Worm (Caenorhabditis elegans) whole organism, L4 larva: ENCODE data around the gene unc-64.

Source experiments
- D1046.2 ChIP-seq: fragments of 200-800 bp; sonication (Bioruptor generic); IDR thresholded peaks from 2 replicates; pipeline ENCODE4 v1.3.6; 2022; ENCODE audit warnings: missing genetic modification characterization, missing compliant biosample characterization
- aha-1 ChIP-seq: fragments of 150-350 bp; peaks from one replicate; lab custom pipeline; 2014; ENCODE audit warnings: missing biosample characterization, missing genetic modification characterization
- aly-2 ChIP-seq: sonication (generic microtip); optimal IDR thresholded peaks from 2 replicates; lab custom pipeline; 2018; ENCODE audit warnings: missing biosample characterization, missing genetic modification characterization
- ceh-44 ChIP-seq: fragments of 200-800 bp; sonication (Bioruptor generic); IDR thresholded peaks from 2 replicates; pipeline ENCODE4 v1.3.6; 2022; ENCODE audit warnings: missing genetic modification reagents, missing genetic modification characterization, missing compliant biosample characterization
- ceh-62 ChIP-seq: sonication (generic microtip); optimal IDR thresholded peaks from 2 replicates; lab custom pipeline; 2017; ENCODE audit warnings: missing biosample characterization, missing genetic modification characterization
- ceh-82 ChIP-seq: sonication (generic microtip); optimal IDR thresholded peaks from 2 replicates; lab custom pipeline; 2017; ENCODE audit warnings: missing biosample characterization, missing genetic modification characterization
- daf-12 ChIP-seq: fragments of 150-350 bp; optimal IDR thresholded peaks from 2 replicates; lab custom pipeline; 2014; ENCODE audit warnings: missing biosample characterization, missing genetic modification reagents, missing genetic modification characterization
- daf-19 ChIP-seq: fragments of 200-800 bp; sonication (Bioruptor generic); conservative IDR thresholded peaks from 2 replicates; pipeline ENCODE4 v1.3.6; 2022; ENCODE audit warnings: missing genetic modification characterization, missing compliant biosample characterization
- egl-27 ChIP-seq: sonication (generic microtip); optimal IDR thresholded peaks from 3 replicates; lab custom pipeline; 2017; ENCODE audit warnings: missing biosample characterization, missing genetic modification reagents, missing genetic modification characterization
- fos-1 ChIP-seq: fragments of 150-350 bp; optimal IDR thresholded peaks from 2 replicates; lab custom pipeline; 2014; ENCODE audit warnings: missing biosample characterization, missing genetic modification characterization
- madf-9 ChIP-seq: fragments of 200-800 bp; sonication (Bioruptor generic); conservative IDR thresholded peaks from 2 replicates; pipeline ENCODE4 v1.3.6; 2022; ENCODE audit warnings: missing genetic modification reagents, missing genetic modification characterization, missing compliant biosample characterization
- mdl-1 ChIP-seq, 2 experiments: fragments of 150-350 bp in 1 of 2; sonication (generic microtip) in 1 of 2; optimal IDR thresholded peaks; 2 replicates each; lab custom pipeline; 2014 to 2017; ENCODE audit warnings: missing biosample characterization in 2 of 2, missing genetic modification characterization in 2 of 2
- mep-1 ChIP-seq: fragments of 150-350 bp; sonication (generic microtip); optimal IDR thresholded peaks from 3 replicates; lab custom pipeline; 2014; ENCODE audit warnings: missing biosample characterization, missing genetic modification characterization
- nhr-10 ChIP-seq: fragments of 150-350 bp; optimal IDR thresholded peaks from 2 replicates; lab custom pipeline; 2014; ENCODE audit warnings: missing biosample characterization, missing genetic modification characterization
- nhr-76 ChIP-seq: fragments of 150-350 bp; optimal IDR thresholded peaks from 2 replicates; lab custom pipeline; 2014; ENCODE audit warnings: missing biosample characterization, missing genetic modification characterization
- pha-4 ChIP-seq, 2 experiments: fragments of 150-350 bp in 1 of 2; fragments of 200-800 bp in 1 of 2; sonication (Bioruptor generic) in 1 of 2; IDR thresholded peaks in 1 of 2; optimal IDR thresholded peaks in 1 of 2; 2 replicates each; pipeline versions ENCODE4 v1.3.6 to Lab custom; 2014 to 2022; ENCODE audit warnings: missing genetic modification characterization in 2 of 2, missing genetic modification reagents in 2 of 2, missing biosample characterization in 1 of 2, missing compliant biosample characterization in 1 of 2
- set-16 ChIP-seq: fragments of 200-800 bp; sonication (Bioruptor generic); IDR thresholded peaks from 2 replicates; pipeline ENCODE4 v1.3.6; 2022; ENCODE audit warnings: missing genetic modification reagents, missing genetic modification characterization, missing compliant biosample characterization
- snpc-1.2 ChIP-seq: fragments of 200-800 bp; sonication (Bioruptor generic); IDR thresholded peaks from 2 replicates; pipeline ENCODE4 v1.3.6; 2022; ENCODE audit warnings: missing genetic modification reagents, missing genetic modification characterization, missing compliant biosample characterization
- spr-3 ChIP-seq: fragments of 200-800 bp; sonication (Bioruptor generic); optimal IDR thresholded peaks from 2 replicates; lab custom pipeline; 2018; ENCODE audit warnings: mild to moderate bottlenecking, missing genetic modification characterization, missing compliant biosample characterization
- unc-62 ChIP-seq, 3 experiments: fragments of 150-350 bp in 1 of 3; sonication (generic microtip); optimal IDR thresholded peaks in 2 of 3; peaks in 1 of 3; 1 replicate in 1 of 3; 2 replicates in 2 of 3; lab custom pipeline; 2014 to 2017; ENCODE audit warnings: missing biosample characterization in 3 of 3, missing genetic modification characterization in 3 of 3, missing genetic modification reagents in 3 of 3, missing genotype in 1 of 3
- zag-1 ChIP-seq: fragments of 150-350 bp; optimal IDR thresholded peaks from 2 replicates; lab custom pipeline; 2014; ENCODE audit warnings: missing biosample characterization, missing genetic modification characterization
- zfp-3 ChIP-seq: fragments of 200-800 bp; sonication (Bioruptor generic); conservative IDR thresholded peaks from 2 replicates; pipeline ENCODE4 v1.3.6; 2022; ENCODE audit warnings: missing genetic modification reagents, missing genetic modification characterization, missing compliant biosample characterization

unc-64 gene

DNA sequence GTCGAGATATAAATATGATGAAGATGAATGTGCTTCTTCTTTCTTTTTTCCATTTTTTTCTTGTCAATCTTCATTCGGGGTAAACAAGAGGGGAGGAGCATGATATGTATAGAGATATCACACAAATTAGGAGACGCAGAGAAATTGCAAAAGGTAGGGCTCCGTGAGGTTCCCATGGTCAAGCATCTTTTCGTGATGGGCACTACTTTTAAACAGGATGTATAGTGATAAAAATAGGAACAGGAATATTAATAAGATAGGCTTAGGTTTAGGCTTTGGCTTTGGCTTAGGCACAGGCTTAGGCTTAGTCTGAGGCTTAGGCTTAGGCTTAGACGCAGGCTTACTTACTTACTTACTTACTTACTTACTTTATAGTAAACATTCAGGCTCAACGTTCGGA, 47.7 kb downstream of the unc-64 start, which contains the start of gene F53A2.1:
Gene F53A2.1, minus strand, starts transcription at position 101 of the 400 bp plus-strand sequence.
- no peak for TF ChIP-seq ceh-44 (GFP tag; lab: Robert Waterston, UW)
- TF ChIP-seq daf-12 = no peak
- no peak for TF ChIP-seq nhr-76 (tag; lab: Kevin White, UChicago)
- no peak for TF ChIP-seq nhr-10 (tag; lab: Kevin White, UChicago)
- no peak for TF ChIP-seq madf-9 (GFP tag; lab: Robert Waterston, UW)
- no peak for TF ChIP-seq mdl-1 (tag; optimal IDR thresholded peaks at IDR 0.05; lab: Kevin White, UChicago)
- TF ChIP-seq ceh-62 (tag; lab: Kevin White, UChicago) = no peak
- TF ChIP-seq aha-1 = no peak
- TF ChIP-seq zag-1 (tag; lab: Kevin White, UChicago) = no peak
- no peak for TF ChIP-seq egl-27 (tag; lab: Kevin White, UChicago)
- no peak for TF ChIP-seq pha-4 (GFP tag; IDR thresholded peaks at IDR 0.05; lab: Robert Waterston, UW)
- no peak for TF ChIP-seq pha-4 (tag; optimal IDR thresholded peaks at IDR 0.05; lab: Kevin White, UChicago)

DNA sequence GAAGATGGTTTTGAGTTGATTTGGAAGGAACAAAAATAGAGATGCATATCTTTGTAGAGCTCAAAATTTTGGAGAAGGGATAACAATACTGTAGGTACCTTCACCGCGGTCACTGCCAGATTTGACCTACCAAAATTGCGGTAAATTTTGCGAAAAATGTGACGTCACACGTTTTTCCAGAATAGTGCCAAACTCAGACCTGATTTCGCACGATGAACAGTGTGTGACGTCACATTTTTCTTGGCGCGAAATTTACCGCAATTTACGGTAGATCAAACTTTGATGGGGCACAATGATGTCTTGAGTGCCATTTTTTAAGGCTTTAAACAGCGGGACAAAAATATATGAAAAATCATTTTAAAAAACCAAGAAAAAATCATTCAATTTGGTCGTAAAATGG, 51.9 kb downstream of the unc-64 start:
- TF ChIP-seq ceh-82 (no peak), nhr-10 (tag; lab: Kevin White, UChicago) (no peak), unc-62 (GFP tag; optimal IDR thresholded peaks at IDR 0.05 in 1 of 2; lab: Kevin White, UChicago) (no peak), unc-62 (tag; optimal IDR thresholded peaks at IDR 0.05; lab: Kevin White, UChicago) (no peak), pha-4 (GFP tag; IDR thresholded peaks at IDR 0.05; lab: Robert Waterston, UW) (no peak), pha-4 (tag; optimal IDR thresholded peaks at IDR 0.05; lab: Kevin White, UChicago) (no peak), spr-3 (no peak), aly-2 (tag; lab: Kevin White, UChicago) (no peak), zfp-3 (no peak), fos-1 (tag; lab: Kevin White, UChicago) (no peak), set-16 (GFP tag; lab: Robert Waterston, UW) (no peak), snpc-1.2 (GFP tag; lab: Robert Waterston, UW) (no peak), D1046.2 (GFP tag; lab: Robert Waterston, UW) (no peak), daf-19 (GFP tag; lab: Robert Waterston, UW) (no peak), mep-1 (tag; lab: Kevin White, UChicago) (no peak)
